Fruit fly (Drosophila melanogaster) whole organism, pupa: ENCODE data around the gene CG13055.

Source experiments
- CG10348 ChIP-seq: fragments of 200-800 bp; sonication (Bioruptor generic); IDR thresholded peaks from 2 replicates; pipeline ENCODE4 v1.3.6; 2022; ENCODE audit warnings: missing biosample characterization, missing genetic modification characterization
- CG12605 ChIP-seq: fragments of 200-800 bp; sonication (Bioruptor generic); IDR thresholded peaks from 2 replicates; pipeline ENCODE4 v1.3.6; 2022; ENCODE audit warnings: missing biosample characterization, missing genetic modification characterization
- CG13204 ChIP-seq: fragments of 200-800 bp; sonication (Bioruptor generic); optimal IDR thresholded peaks from 2 replicates; lab custom pipeline; 2018; ENCODE audit warnings: missing biosample characterization, mild to moderate bottlenecking, missing genetic modification characterization, moderate library complexity
- CG14655 ChIP-seq: fragments of 200-800 bp; sonication (Bioruptor generic); optimal IDR thresholded peaks from 3 replicates; lab custom pipeline; 2017; ENCODE audit warnings: mild to moderate bottlenecking, missing biosample characterization, missing genetic modification reagents, missing genetic modification characterization
- CG15710 ChIP-seq: fragments of 200-800 bp; sonication (Bioruptor generic); optimal IDR thresholded peaks from 2 replicates; lab custom pipeline; 2018; ENCODE audit warnings: missing biosample characterization, mild to moderate bottlenecking, missing genetic modification characterization, moderate library complexity
- CG17806 ChIP-seq: fragments of 200-800 bp; sonication (Bioruptor generic); optimal IDR thresholded peaks from 2 replicates; lab custom pipeline; 2018; ENCODE audit warnings: missing biosample characterization, mild to moderate bottlenecking, missing genetic modification characterization, moderate library complexity
- CG32121 ChIP-seq: fragments of 200-800 bp; sonication (Bioruptor generic); IDR thresholded peaks from 2 replicates; pipeline ENCODE4 v1.3.6; 2022; ENCODE audit warnings: missing biosample characterization, missing genetic modification characterization
- CG34367 ChIP-seq: fragments of 200-800 bp; sonication (Bioruptor generic); optimal IDR thresholded peaks from 2 replicates; lab custom pipeline; 2018; ENCODE audit warnings: missing biosample characterization, mild to moderate bottlenecking, missing genetic modification characterization
- CG4496 ChIP-seq: fragments of 200-800 bp; sonication (Bioruptor generic); IDR thresholded peaks from 3 replicates; pipeline ENCODE4 v1.3.6; 2022; ENCODE audit warnings: missing biosample characterization, missing genetic modification characterization
- CG8159 ChIP-seq: fragments of 200-800 bp; sonication (Bioruptor generic); optimal IDR thresholded peaks from 3 replicates; lab custom pipeline; 2018; ENCODE audit warnings: missing biosample characterization, mild to moderate bottlenecking, missing genetic modification characterization, moderate library complexity
- CG8301 ChIP-seq: fragments of 200-800 bp; sonication (Bioruptor generic); optimal IDR thresholded peaks from 2 replicates; lab custom pipeline; 2018; ENCODE audit warnings: missing biosample characterization, mild to moderate bottlenecking, missing genetic modification characterization
- CG9948 ChIP-seq: fragments of 200-800 bp; sonication (Bioruptor generic); optimal IDR thresholded peaks from 2 replicates; lab custom pipeline; 2018; ENCODE audit warnings: missing biosample characterization, mild to moderate bottlenecking, missing genetic modification characterization, moderate library complexity
- D1 ChIP-seq: fragments of 200-800 bp; sonication (Bioruptor generic); optimal IDR thresholded peaks from 2 replicates; lab custom pipeline; 2018; ENCODE audit warnings: missing biosample characterization, mild to moderate bottlenecking, missing genetic modification characterization, moderate library complexity
- EcR ChIP-seq: fragments of 200-800 bp; sonication (Bioruptor generic); optimal IDR thresholded peaks from 3 replicates; lab custom pipeline; 2019; ENCODE audit warnings: missing biosample characterization, missing genetic modification characterization, mild to moderate bottlenecking, moderate library complexity, missing genetic modification reagents
- Ets98B ChIP-seq: fragments of 200-800 bp; sonication (Bioruptor generic); IDR thresholded peaks from 2 replicates; pipeline ENCODE4 v1.3.6; 2022; ENCODE audit warnings: missing biosample characterization, missing genetic modification characterization
- Pif1A ChIP-seq: fragments of 200-800 bp; sonication (Bioruptor generic); optimal IDR thresholded peaks from 3 replicates; lab custom pipeline; 2016; ENCODE audit warnings: missing biosample characterization, missing genetic modification characterization
- Pif1B ChIP-seq: fragments of 200-800 bp; sonication (Bioruptor generic); optimal IDR thresholded peaks from 3 replicates; lab custom pipeline; 2016; ENCODE audit warnings: missing biosample characterization, missing genetic modification characterization
- Snoo ChIP-seq: fragments of 200-800 bp; sonication (Bioruptor generic); optimal IDR thresholded peaks from 3 replicates; lab custom pipeline; 2017; ENCODE audit warnings: missing biosample characterization, mild to moderate bottlenecking, missing genetic modification characterization, inconsistent platforms
- fd96Ca ChIP-seq: fragments of 200-800 bp; sonication (Bioruptor generic); IDR thresholded peaks from 3 replicates; pipeline ENCODE4 v1.3.6; 2022; ENCODE audit warnings: missing biosample characterization, missing genetic modification characterization
- gl ChIP-seq: fragments of 200-800 bp; sonication (Bioruptor generic); optimal IDR thresholded peaks from 2 replicates; lab custom pipeline; 2018; ENCODE audit warnings: missing biosample characterization, mild to moderate bottlenecking, missing genetic modification characterization
- rn ChIP-seq: fragments of 200-800 bp; sonication (Bioruptor generic); IDR thresholded peaks from 2 replicates; pipeline ENCODE4 v1.3.6; 2022; ENCODE audit warnings: missing biosample characterization, missing genetic modification characterization

The CG13055 gene

dm6 chr3L:16257118-16257627 is 5.0 kb upstream of the CG13055 start, which contains the start of gene CG13054:
Gene CG13054 (minus strand): TSS chr3L:16257191.
- TF ChIP-seq CG4496 (GFP tag; lab: Robert Waterston, UW), result 0 out of 3 replicates have a peak, but pooled peaks have one; percentile 48
- TF ChIP-seq fd96Ca (GFP tag; lab: Robert Waterston, UW), result no peak
- no peak for TF ChIP-seq D1 (tag; lab: Kevin White, UChicago)
- TF ChIP-seq Ets98B (GFP tag; lab: Robert Waterston, UW), result no peak
- TF ChIP-seq CG13204, result no peak
- no peak for TF ChIP-seq CG17806
- TF ChIP-seq CG14655 (GFP tag; lab: Kevin White, UChicago), result no peak
- peak; percentile 65; the same call in 1 of the 2 replicates for TF ChIP-seq CG12605 (GFP tag; lab: Robert Waterston, UW)

DNA sequence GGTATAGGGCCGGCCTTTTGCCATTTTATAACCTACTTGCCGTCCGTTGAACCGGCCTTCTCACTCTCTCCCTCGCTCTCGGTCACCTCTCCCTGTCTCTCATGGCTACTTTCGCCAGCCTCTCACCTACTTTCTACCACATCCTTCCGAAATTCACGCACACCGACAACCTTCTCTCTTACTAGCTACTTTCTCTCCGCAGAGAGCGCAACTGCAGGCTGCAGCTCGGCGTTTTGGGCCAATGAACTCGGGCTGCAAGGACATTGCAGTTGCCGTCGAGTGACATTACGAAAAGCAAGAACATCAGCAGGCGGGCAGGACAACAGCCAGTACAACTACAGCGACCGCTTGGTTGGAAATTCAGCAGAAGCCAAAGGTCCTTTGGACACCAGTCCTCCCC is 10.9 kb downstream of the CG13055 start:
- peak; percentile 79 for TF ChIP-seq EcR (GFP tag; lab: Kevin White, UChicago)
- TF ChIP-seq CG34367 (tag; lab: Kevin White, UChicago), result no peak

dm6 chr3L:16233850-16234494 is 18.2 kb downstream of the CG13055 start:
- TF ChIP-seq CG12605 (GFP tag; lab: Robert Waterston, UW) (0 out of 2 replicates have a peak, but pooled peaks have one; percentile 45), CG32121 (no peak)

- no peak for TF ChIP-seq Snoo
- TF ChIP-seq, all 21 proteins: peak for 0
Measured at dm6 chr3L:16232924-16233323, 19.2 kb downstream of the CG13055 start, which contains the start of gene Hsc20. Gene Hsc20 (plus strand): TSS chr3L:16233127.

DNA sequence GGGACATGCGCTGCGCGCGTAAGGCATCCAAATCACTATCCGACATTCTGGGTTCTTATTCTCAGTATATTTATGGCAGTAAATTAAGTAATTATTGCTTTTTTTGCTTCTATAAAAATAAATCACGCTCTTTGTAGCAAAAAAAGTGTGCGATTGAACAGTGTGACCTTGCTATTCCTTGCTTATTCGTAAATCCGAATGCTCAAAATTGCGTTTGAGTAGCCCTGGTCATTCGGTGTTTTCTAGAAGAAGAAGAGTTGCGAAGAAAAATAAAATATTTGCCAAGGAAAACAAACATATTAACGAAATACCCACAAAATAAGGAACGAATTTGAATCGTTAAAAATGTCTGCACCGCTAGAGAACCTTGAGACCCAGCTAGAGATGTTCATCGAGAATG is 20.3 kb downstream of the CG13055 start, which contains the start of the genes PDCD-5 and MED10:
TSS of gene PDCD-5 (minus strand) at position 182 of the 400 bp plus-strand sequence.
TSS of gene MED10 (plus strand) at position 228 of the 400 bp plus-strand sequence.
- TF ChIP-seq CG8159 (peak; percentile 48), CG10348 (GFP tag; lab: Robert Waterston, UW) (no peak), CG12605 (GFP tag; lab: Robert Waterston, UW) (no peak), D1 (tag; lab: Kevin White, UChicago) (peak; percentile 56), CG34367 (tag; lab: Kevin White, UChicago) (no peak), Pif1B (GFP tag; lab: Kevin White, UChicago) (no peak), rn (GFP tag; lab: Robert Waterston, UW) (peak; percentile 37; the same call in 1 of the 2 replicates), CG17806 (peak; percentile 10), Ets98B (GFP tag; lab: Robert Waterston, UW) (no peak), Snoo (peak; percentile 3), CG9948 (tag; lab: Kevin White, UChicago) (peak; percentile 15), CG15710 (tag; lab: Kevin White, UChicago) (peak; percentile 12), CG4496 (GFP tag; lab: Robert Waterston, UW) (0 out of 3 replicates have a peak, but pooled peaks have one; percentile 21), EcR (GFP tag; lab: Kevin White, UChicago) (no peak)
- TF ChIP-seq, all 21 proteins: peak for 8

dm6 chr3L:16228659-16229205 is 23.4 kb downstream of the CG13055 start, which contains the start of gene Tmx3:
Gene Tmx3 (plus strand): TSS chr3L:16229100.
- peak; percentile 87 for TF ChIP-seq CG9948 (tag; lab: Kevin White, UChicago)
- TF ChIP-seq Pif1A, result no peak
- TF ChIP-seq rn (GFP tag; lab: Robert Waterston, UW), result peak; percentile 81
- peak; percentile 90 for TF ChIP-seq CG8159
- TF ChIP-seq CG17806, result peak; percentile 83
- TF ChIP-seq EcR (GFP tag; lab: Kevin White, UChicago), result no peak
- TF ChIP-seq gl, result no peak
- TF ChIP-seq CG12605 (GFP tag; lab: Robert Waterston, UW), result peak; percentile 78
- TF ChIP-seq CG32121, result peak; percentile 89
- peak; percentile 86 for TF ChIP-seq Ets98B (GFP tag; lab: Robert Waterston, UW)
- TF ChIP-seq CG13204, result no peak
- TF ChIP-seq CG34367 (tag; lab: Kevin White, UChicago), result peak; percentile 73
- peak; percentile 81 for TF ChIP-seq CG14655 (GFP tag; lab: Kevin White, UChicago)
- TF ChIP-seq fd96Ca (GFP tag; lab: Robert Waterston, UW), result peak; percentile 77
- TF ChIP-seq Snoo, result peak; percentile 79
- TF ChIP-seq CG4496 (GFP tag; lab: Robert Waterston, UW), result peak; percentile 94
- no peak for TF ChIP-seq CG10348 (GFP tag; lab: Robert Waterston, UW)
- peak; percentile 86 for TF ChIP-seq D1 (tag; lab: Kevin White, UChicago)
- peak; percentile 64 for TF ChIP-seq CG8301 (tag; lab: Kevin White, UChicago)
- TF ChIP-seq CG15710 (tag; lab: Kevin White, UChicago), result peak; percentile 88
- peak; percentile 62 for TF ChIP-seq Pif1B (GFP tag; lab: Kevin White, UChicago)
- TF ChIP-seq, all 21 proteins: peak for 16
